Fruit fly (Drosophila melanogaster) whole organism, prepupa: Measurements from ENCODE around the gene zen2.

Experiments
- CG10631 ChIP-seq: fragments of 200-800 bp; sonication (Bioruptor generic); optimal IDR thresholded peaks from 2 replicates; lab custom pipeline; 2016; ENCODE audit warnings: missing biosample characterization, missing genetic modification characterization
- CG10669 ChIP-seq: fragments of 200-800 bp; sonication (Bioruptor generic); optimal IDR thresholded peaks from 3 replicates; lab custom pipeline; 2018; ENCODE audit warnings: missing biosample characterization, mild to moderate bottlenecking, missing genetic modification characterization, moderate library complexity
- CG11762 ChIP-seq: fragments of 200-800 bp; sonication (Bioruptor generic); optimal IDR thresholded peaks from 3 replicates; lab custom pipeline; 2016; ENCODE audit warnings: missing biosample characterization, missing genetic modification characterization; ENCODE audit not compliant: insufficient read depth
- CG1621 ChIP-seq: fragments of 200-800 bp; sonication (Bioruptor generic); optimal IDR thresholded peaks from 3 replicates; lab custom pipeline; 2018; ENCODE audit warnings: missing biosample characterization, mild to moderate bottlenecking, missing genetic modification characterization
- CG16779 ChIP-seq: fragments of 200-800 bp; sonication (Bioruptor generic); optimal IDR thresholded peaks from 3 replicates; lab custom pipeline; 2017; ENCODE audit warnings: missing biosample characterization, mild to moderate bottlenecking, missing genetic modification characterization
- CG32006 ChIP-seq: fragments of 200-800 bp; sonication (Bioruptor generic); optimal IDR thresholded peaks from 3 replicates; lab custom pipeline; 2017; ENCODE audit warnings: missing biosample characterization, mild to moderate bottlenecking, missing genetic modification characterization
- CG34406 ChIP-seq: fragments of 200-800 bp; sonication (Bioruptor generic); optimal IDR thresholded peaks from 3 replicates; lab custom pipeline; 2016; ENCODE audit warnings: missing biosample characterization, missing genetic modification characterization
- CG6163 ChIP-seq: fragments of 200-800 bp; sonication (Bioruptor generic); IDR thresholded peaks from 3 replicates; pipeline ENCODE4 v1.3.6; 2022; ENCODE audit warnings: missing biosample characterization, missing genetic modification characterization
- CG6276 ChIP-seq: fragments of 200-800 bp; sonication (Bioruptor generic); optimal IDR thresholded peaks from 2 replicates; lab custom pipeline; 2017; ENCODE audit warnings: missing biosample characterization, mild to moderate bottlenecking, missing genetic modification characterization
- CG6792 ChIP-seq: fragments of 200-800 bp; sonication (Bioruptor generic); optimal IDR thresholded peaks from 3 replicates; lab custom pipeline; 2016; ENCODE audit warnings: missing biosample characterization, missing genetic modification characterization
- CG6808 ChIP-seq: fragments of 200-800 bp; sonication (Bioruptor generic); optimal IDR thresholded peaks from 3 replicates; lab custom pipeline; 2017; ENCODE audit warnings: missing biosample characterization, missing genetic modification characterization, mild to moderate bottlenecking, moderate library complexity, missing genetic modification reagents
- CG8119 ChIP-seq: fragments of 200-800 bp; sonication (Bioruptor generic); IDR thresholded peaks from 3 replicates; pipeline ENCODE4 v1.3.6; 2022; ENCODE audit warnings: missing biosample characterization, missing genetic modification characterization
- CG8319 ChIP-seq: fragments of 200-800 bp; sonication (Bioruptor generic); optimal IDR thresholded peaks from 3 replicates; lab custom pipeline; 2016; ENCODE audit warnings: missing biosample characterization, missing genetic modification characterization
- CG9139 ChIP-seq: fragments of 200-800 bp; sonication (Bioruptor generic); optimal IDR thresholded peaks from 3 replicates; lab custom pipeline; 2017; ENCODE audit warnings: missing biosample characterization, mild to moderate bottlenecking, missing genetic modification characterization
- Eip78C ChIP-seq: fragments of 200-800 bp; sonication (Bioruptor generic); peaks from one replicate; lab custom pipeline; 2016; ENCODE audit warnings: missing biosample characterization, missing genetic modification characterization
- Ets21C ChIP-seq: fragments of 200-800 bp; sonication (Bioruptor generic); optimal IDR thresholded peaks from 3 replicates; lab custom pipeline; 2016; ENCODE audit warnings: missing biosample characterization, missing genetic modification characterization
- Ets96B ChIP-seq: fragments of 200-800 bp; optimal IDR thresholded peaks from 2 replicates; lab custom pipeline; 2019; ENCODE audit warnings: missing biosample characterization, mild to moderate bottlenecking, missing genetic modification characterization, moderate library complexity
- Hr38 ChIP-seq: sonication (Bioruptor generic); optimal IDR thresholded peaks from 2 replicates; lab custom pipeline; 2016; ENCODE audit warnings: missing biosample characterization, missing genetic modification characterization
- Hr39 ChIP-seq: fragments of 200-800 bp; sonication (Bioruptor generic); optimal IDR thresholded peaks from 2 replicates; lab custom pipeline; 2016; ENCODE audit warnings: missing biosample characterization, missing genetic modification characterization
- Met ChIP-seq: fragments of 200-800 bp; sonication (Bioruptor generic); optimal IDR thresholded peaks from 3 replicates; lab custom pipeline; 2016; ENCODE audit warnings: missing biosample characterization, missing genetic modification characterization
- OdsH ChIP-seq: fragments of 200-800 bp; sonication (Bioruptor generic); optimal IDR thresholded peaks from 3 replicates; lab custom pipeline; 2016; ENCODE audit warnings: missing biosample characterization, missing genetic modification characterization
- Sox102F ChIP-seq: fragments of 200-800 bp; sonication (Bioruptor generic); optimal IDR thresholded peaks from 2 replicates; lab custom pipeline; 2016; ENCODE audit warnings: missing biosample characterization, mild to moderate bottlenecking, missing genetic modification characterization
- Sox15 ChIP-seq: fragments of 200-800 bp; sonication (Bioruptor generic); optimal IDR thresholded peaks from 3 replicates; lab custom pipeline; 2016; ENCODE audit warnings: missing biosample characterization, missing genetic modification characterization
- dac ChIP-seq: fragments of 200-800 bp; sonication (Bioruptor generic); optimal IDR thresholded peaks from 2 replicates; lab custom pipeline; 2017; ENCODE audit warnings: missing biosample characterization, mild to moderate bottlenecking, missing genetic modification characterization
- dsx ChIP-seq: fragments of 200-800 bp; optimal IDR thresholded peaks from 3 replicates; lab custom pipeline; 2019; ENCODE audit warnings: missing biosample characterization, mild to moderate bottlenecking, missing genetic modification characterization, moderate library complexity; ENCODE audit not compliant: poor library complexity, severe bottlenecking
- eg ChIP-seq: fragments of 200-800 bp; sonication (Bioruptor generic); IDR thresholded peaks from 3 replicates; pipeline ENCODE4 v1.3.6; 2022; ENCODE audit warnings: missing biosample characterization, missing genetic modification characterization
- esn ChIP-seq: fragments of 200-800 bp; sonication (Bioruptor generic); optimal IDR thresholded peaks from 2 replicates; lab custom pipeline; 2016; ENCODE audit warnings: missing biosample characterization, mild to moderate bottlenecking, missing genetic modification characterization, moderate library complexity
- fd59A ChIP-seq: fragments of 200-800 bp; sonication (Bioruptor generic); optimal IDR thresholded peaks from 2 replicates; lab custom pipeline; 2017; ENCODE audit warnings: missing biosample characterization, mild to moderate bottlenecking, missing genetic modification characterization, missing genetic modification reagents
- fd85E ChIP-seq: fragments of 200-800 bp; sonication (Bioruptor generic); optimal IDR thresholded peaks from 3 replicates; lab custom pipeline; 2016; ENCODE audit warnings: missing biosample characterization, missing genetic modification characterization
- net ChIP-seq: fragments of 200-800 bp; sonication (Bioruptor generic); optimal IDR thresholded peaks from 3 replicates; lab custom pipeline; 2016; ENCODE audit warnings: missing biosample characterization, missing genetic modification characterization
- pdm3 ChIP-seq: fragments of 200-800 bp; sonication (Bioruptor generic); optimal IDR thresholded peaks from 3 replicates; lab custom pipeline; 2016; ENCODE audit warnings: missing biosample characterization, missing genetic modification characterization
- spab ChIP-seq: fragments of 200-800 bp; sonication (Bioruptor generic); optimal IDR thresholded peaks from 2 replicates; lab custom pipeline; 2017; ENCODE audit warnings: missing biosample characterization, mild to moderate bottlenecking, missing genetic modification characterization, missing genetic modification reagents
- vri ChIP-seq: fragments of 200-800 bp; sonication (Bioruptor generic); optimal IDR thresholded peaks from 3 replicates; lab custom pipeline; 2016; ENCODE audit warnings: missing biosample characterization, mild to moderate bottlenecking, missing genetic modification characterization

The zen2 gene

DNA sequence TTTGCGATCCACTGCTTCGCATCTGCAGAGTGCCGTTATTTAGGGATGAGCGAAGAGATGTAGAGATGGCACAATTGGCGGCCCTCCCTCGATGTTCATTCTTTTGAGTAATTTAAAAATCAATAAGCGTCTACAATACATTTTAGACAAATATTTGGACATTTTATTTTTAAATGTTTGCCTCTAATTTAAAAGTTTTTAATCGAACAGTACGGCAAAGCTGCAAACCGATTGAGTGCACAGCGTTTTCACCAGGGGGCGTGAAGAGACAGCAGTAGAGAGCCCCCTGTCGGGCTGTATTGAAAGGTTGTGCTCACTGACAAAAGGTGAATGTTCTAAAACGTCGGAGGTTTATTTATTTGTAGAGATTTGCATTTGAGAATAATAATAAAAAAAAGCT is 15.5 kb upstream of the zen2 start, which contains the start of gene bcd (continued):
- TF ChIP-seq Hr39 (GFP tag; lab: Kevin White, UChicago), result peak; percentile 81
- peak; percentile 77 for TF ChIP-seq Eip78C (GFP tag; lab: Kevin White, UChicago)
- TF ChIP-seq dsx (GFP tag; lab: Kevin White, UChicago), result no peak
- TF ChIP-seq vri, result peak; percentile 34
- TF ChIP-seq CG9139 (GFP tag; lab: Kevin White, UChicago), result no peak
- peak; percentile 64 for TF ChIP-seq OdsH
- peak; percentile 67 for TF ChIP-seq esn (GFP tag; lab: Kevin White, UChicago)
- TF ChIP-seq CG6792 (GFP tag; lab: Kevin White, UChicago), result peak; percentile 47
- TF ChIP-seq CG32006 (GFP tag; lab: Kevin White, UChicago), result peak; percentile 49
- TF ChIP-seq fd85E (GFP tag; lab: Kevin White, UChicago), result no peak
- TF ChIP-seq spab (GFP tag; lab: Kevin White, UChicago), result no peak
- TF ChIP-seq fd59A, result no peak
- peak; percentile 27 for TF ChIP-seq CG1621 (tag; lab: Kevin White, UChicago)
- peak; percentile 77 for TF ChIP-seq CG6163 (GFP tag; lab: Robert Waterston, UW)
- TF ChIP-seq CG8319 (GFP tag; lab: Kevin White, UChicago), result peak; percentile 4

DNA sequence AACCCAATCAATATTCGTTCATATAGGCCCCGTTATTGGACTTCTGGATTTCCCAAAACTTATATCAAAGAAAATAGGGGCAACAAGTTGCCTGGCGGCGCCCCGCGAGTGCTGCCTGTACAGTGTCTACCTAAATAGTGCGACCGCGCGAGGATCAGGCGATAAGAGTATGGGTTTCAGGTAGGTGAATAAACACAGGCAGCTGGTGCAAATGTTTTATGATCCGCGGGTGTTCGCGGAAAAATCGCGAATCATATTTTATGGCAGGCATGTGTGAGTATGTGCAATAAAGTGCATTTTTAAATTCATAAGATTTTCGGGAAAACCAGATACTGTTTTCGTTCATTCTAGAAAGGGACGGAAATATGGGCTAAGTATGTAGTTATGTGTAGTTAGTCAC is 11.5 kb upstream of the zen2 start:
- no peak for TF ChIP-seq CG9139 (GFP tag; lab: Kevin White, UChicago)
- no peak for TF ChIP-seq Ets21C (GFP tag; lab: Kevin White, UChicago)
- TF ChIP-seq pdm3, result no peak
- TF ChIP-seq Eip78C (GFP tag; lab: Kevin White, UChicago), result no peak
- TF ChIP-seq net (GFP tag; lab: Kevin White, UChicago), result no peak
- TF ChIP-seq CG10669, result no peak

DNA sequence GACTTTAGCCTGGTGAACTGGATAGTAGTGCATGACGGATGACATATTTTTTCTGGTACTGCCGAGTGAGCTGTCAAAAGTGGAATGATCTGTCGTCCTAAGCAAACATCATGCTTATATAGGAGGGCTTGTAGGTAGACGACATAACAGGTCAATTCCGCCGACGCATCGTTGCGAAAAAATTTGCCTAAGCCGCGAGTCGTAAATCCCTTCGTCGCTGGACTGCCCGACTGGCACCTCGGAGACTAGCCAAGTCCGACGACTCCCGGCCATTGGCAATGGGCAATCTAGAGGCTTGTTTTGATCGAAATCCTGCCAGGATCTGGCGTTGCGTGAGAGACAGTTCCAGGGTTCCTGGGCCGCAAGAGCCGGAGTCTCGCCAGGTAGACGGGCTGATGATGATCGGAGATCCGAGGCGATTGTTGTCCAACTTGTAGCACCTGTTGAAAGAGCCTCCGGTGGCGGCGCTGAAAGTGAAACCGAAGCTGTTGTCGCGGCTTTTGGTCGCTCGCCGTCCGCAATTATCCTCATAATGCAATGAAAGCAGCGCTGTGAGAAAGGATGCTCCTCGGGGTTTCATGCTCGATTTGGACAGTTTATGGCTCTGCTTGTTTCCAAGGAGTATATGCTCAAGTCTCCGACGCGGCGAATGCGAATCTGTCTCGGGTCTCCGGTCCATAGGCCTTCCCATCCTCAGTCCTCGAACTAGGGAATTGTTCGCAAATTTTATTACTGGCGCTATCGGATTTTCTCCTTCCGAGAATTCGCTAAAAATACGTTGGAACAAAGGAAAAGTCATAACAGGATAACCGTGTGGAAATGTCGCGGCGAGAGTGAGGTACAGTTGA is 10.4 kb upstream of the zen2 start, which contains the start of gene zen:
Gene zen (minus strand): TSS at position 91 of the 848 bp plus-strand sequence.
- no peak for TF ChIP-seq CG10669
- no peak for TF ChIP-seq Sox15 (GFP tag; lab: Kevin White, UChicago)
- no peak for TF ChIP-seq CG34406 (GFP tag; lab: Kevin White, UChicago)
- TF ChIP-seq esn (GFP tag; lab: Kevin White, UChicago), result no peak
- TF ChIP-seq CG11762 (GFP tag; lab: Kevin White, UChicago), result no peak
- no peak for TF ChIP-seq CG32006 (GFP tag; lab: Kevin White, UChicago)
- no peak for TF ChIP-seq Hr38 (GFP tag; lab: Kevin White, UChicago)
- no peak for TF ChIP-seq CG8319 (GFP tag; lab: Kevin White, UChicago)
- no peak for TF ChIP-seq CG16779 (tag; lab: Kevin White, UChicago)
- no peak for TF ChIP-seq CG8119 (GFP tag; lab: Robert Waterston, UW)
- no peak for TF ChIP-seq CG6808 (GFP tag; lab: Kevin White, UChicago)
- TF ChIP-seq pdm3, result no peak
- no peak for TF ChIP-seq dac (GFP tag; lab: Kevin White, UChicago)
- no peak for TF ChIP-seq CG6276 (GFP tag; lab: Kevin White, UChicago)
- TF ChIP-seq, all 60 proteins: peak for 0

DNA sequence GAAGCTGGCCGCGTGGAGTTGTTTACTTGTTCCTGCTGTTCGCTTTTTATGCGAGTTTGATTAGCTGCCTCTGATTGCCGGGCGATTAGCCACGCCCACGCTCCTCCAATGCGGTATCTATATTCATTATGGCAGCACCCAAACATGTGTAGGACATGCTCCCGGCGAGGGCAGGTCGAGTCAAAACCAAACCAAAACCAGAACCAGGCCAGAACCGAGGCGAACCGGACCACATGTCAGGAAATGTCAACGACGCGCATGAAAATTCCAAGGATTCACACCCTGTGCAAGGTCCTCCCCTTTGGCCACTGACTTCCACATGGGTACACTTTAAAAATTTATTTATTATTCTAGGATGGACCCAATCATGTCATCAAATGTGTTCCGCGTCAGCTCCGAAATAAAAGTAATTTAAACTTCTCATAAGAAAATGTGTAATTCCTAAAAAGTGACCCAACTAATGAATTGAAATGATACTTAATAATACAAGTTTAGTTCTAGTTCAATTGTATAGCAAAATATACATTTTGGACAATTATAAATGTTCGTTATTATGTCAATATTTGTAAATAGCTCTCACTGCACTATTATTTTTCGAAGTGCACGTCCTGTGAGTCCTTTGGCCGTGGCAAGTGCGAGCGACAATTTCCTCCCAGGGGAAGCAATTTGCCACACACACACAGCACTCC is 7.7 kb upstream of the zen2 start:
- TF ChIP-seq Met (GFP tag; lab: Kevin White, UChicago), result no peak
- TF ChIP-seq eg, result no peak
- TF ChIP-seq Ets96B, result no peak
- no peak for TF ChIP-seq CG6808 (GFP tag; lab: Kevin White, UChicago)
- no peak for TF ChIP-seq Sox15 (GFP tag; lab: Kevin White, UChicago)
- no peak for TF ChIP-seq CG10631 (GFP tag; lab: Kevin White, UChicago)
- TF ChIP-seq Sox102F (GFP tag; lab: Kevin White, UChicago), result no peak
- no peak for TF ChIP-seq CG6163 (GFP tag; lab: Robert Waterston, UW)
